Fruit fly (Drosophila melanogaster) whole organism, adult: ENCODE measurements around the gene CG11583.

Source experiments
- CG5204 ChIP-seq: fragments of 200-800 bp; sonication (Bioruptor generic); optimal IDR thresholded peaks from 2 replicates; lab custom pipeline; 2016; ENCODE audit warnings: missing biosample characterization, missing genetic modification characterization
- cic ChIP-seq: fragments of 200-800 bp; sonication (Bioruptor generic); optimal IDR thresholded peaks from 2 replicates; lab custom pipeline; 2017; ENCODE audit warnings: missing biosample characterization, mild to moderate bottlenecking, missing genetic modification characterization, moderate library complexity

dm6 chr3L:4328048-4328447 lies 45.4 kb upstream of the CG11583 start:
- no peak for TF ChIP-seq cic (GFP tag; lab: Kevin White, UChicago)
- TF ChIP-seq CG5204 (GFP tag; lab: Kevin White, UChicago): no peak
